Fruit fly (Drosophila melanogaster): ENCODE data around the gene CG7017.
A peak's percentile ranks its signal among the peaks of the same experiment; 100 is the strongest.

The CG7017 gene

DNA sequence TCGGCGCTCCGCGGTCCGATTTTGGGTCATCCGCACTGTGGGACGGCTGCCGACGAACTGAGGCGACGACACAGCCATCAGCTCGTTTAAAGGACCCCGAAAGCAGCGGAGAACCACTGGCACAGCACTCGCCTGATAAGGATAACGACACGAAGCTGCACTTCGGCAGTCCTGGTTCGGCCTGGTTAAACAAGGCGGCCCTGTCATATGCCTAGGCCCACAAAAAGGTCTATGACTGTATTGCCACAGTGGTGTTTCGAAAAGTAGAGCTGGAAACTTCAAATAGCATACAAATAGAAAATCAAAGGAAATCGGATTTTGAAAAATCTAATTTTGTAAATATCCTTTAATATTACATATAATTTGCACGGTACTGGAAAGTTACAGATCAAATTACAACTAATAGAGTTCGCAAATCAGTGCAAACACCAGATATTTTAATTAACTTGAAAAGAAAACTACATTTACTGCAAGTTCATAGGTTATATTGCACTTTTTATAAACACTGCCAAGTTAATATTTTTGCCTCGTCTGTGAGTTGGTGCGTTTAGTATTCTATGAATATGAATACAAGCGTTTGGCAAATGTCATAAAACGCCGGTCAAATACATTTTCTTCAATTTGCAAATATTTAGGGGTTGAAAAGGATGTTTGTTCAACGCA lies 26.6 kb downstream of the CG7017 start (continued):
- TF ChIP-seq CG13296 (GFP tag; optimal IDR thresholded peaks at IDR 0.05), result peak; percentile 45
- peak; percentile 63 for TF ChIP-seq Dip3 (GFP tag; optimal IDR thresholded peaks at IDR 0.05)
- peak; percentile 46 for TF ChIP-seq Adf1 (GFP tag; IDR thresholded peaks at IDR 0.05)
- no peak for TF ChIP-seq run (tag; optimal IDR thresholded peaks at IDR 0.05)
- no peak for TF ChIP-seq CG17328 (GFP tag; IDR thresholded peaks at IDR 0.05)
- TF ChIP-seq Chrac-16 (GFP tag; optimal IDR thresholded peaks at IDR 0.05), result peak; percentile 61
- TF ChIP-seq pros (GFP tag; optimal IDR thresholded peaks at IDR 0.05), result no peak
- TF ChIP-seq CG8388 (GFP tag; optimal IDR thresholded peaks at IDR 0.05), result peak; percentile 12
- peak; percentile 52 for TF ChIP-seq Meics (GFP tag; optimal IDR thresholded peaks at IDR 0.05)
- TF ChIP-seq schlank (tag; optimal IDR thresholded peaks at IDR 0.05), result peak; percentile 10
- TF ChIP-seq esg (GFP tag; conservative IDR thresholded peaks at IDR 0.05), result peak; percentile 29; the same call in 1 of the 2 replicates
- no peak for TF ChIP-seq CG18476 (GFP tag; optimal IDR thresholded peaks at IDR 0.05)
- no peak for TF ChIP-seq pan (optimal IDR thresholded peaks at IDR 0.05)
- TF ChIP-seq pan (GFP tag; optimal IDR thresholded peaks at IDR 0.05 in 1 of 2, IDR thresholded peaks at IDR 0.05 in 1 of 2), result no peak
- TF ChIP-seq CG18011 (GFP tag; optimal IDR thresholded peaks at IDR 0.05), result no peak
- no peak for TF ChIP-seq klu (GFP tag; IDR thresholded peaks at IDR 0.05)
- TF ChIP-seq CG10654 (GFP tag; optimal IDR thresholded peaks at IDR 0.05), result no peak
- no peak for TF ChIP-seq D19B (GFP tag; optimal IDR thresholded peaks at IDR 0.05)
- TF ChIP-seq CG16815 (GFP tag; optimal IDR thresholded peaks at IDR 0.05), result peak; percentile 45
- no peak; the same call in 1 of the 2 replicates for TF ChIP-seq CG14441 (GFP tag; IDR thresholded peaks at IDR 0.05)
- no peak for TF ChIP-seq CG3726 (GFP tag; IDR thresholded peaks at IDR 0.05)
- TF ChIP-seq CG12219 (GFP tag; optimal IDR thresholded peaks at IDR 0.05), result peak; percentile 39
- 0 out of 2 replicates have a peak, but pooled peaks have one; percentile 3 for TF ChIP-seq CG43689 (GFP tag; IDR thresholded peaks at IDR 0.05)
- no peak for TF ChIP-seq Dfd (GFP tag; optimal IDR thresholded peaks at IDR 0.05)
- peak; percentile 44 for TF ChIP-seq E2f2 (GFP tag; IDR thresholded peaks at IDR 0.05)
- no peak for TF ChIP-seq CG15696 (tag; optimal IDR thresholded peaks at IDR 0.05)
- peak; percentile 64 for TF ChIP-seq bcd (GFP tag; optimal IDR thresholded peaks at IDR 0.05)
- TF ChIP-seq Poxn (GFP tag; IDR thresholded peaks at IDR 0.05), result no peak
- peak; percentile 48 for TF ChIP-seq cwo (GFP tag; optimal IDR thresholded peaks at IDR 0.05)
- TF ChIP-seq CG7928 (GFP tag; optimal IDR thresholded peaks at IDR 0.05), result no peak
- no peak for TF ChIP-seq CG10431 (GFP tag; optimal IDR thresholded peaks at IDR 0.05)
- TF ChIP-seq CrebB (tag; optimal IDR thresholded peaks at IDR 0.05), result no peak
- TF ChIP-seq cas (GFP tag; IDR thresholded peaks at IDR 0.05), result no peak
- TF ChIP-seq CG15601 (tag; optimal IDR thresholded peaks at IDR 0.05), result no peak
- TF ChIP-seq lab (GFP tag; optimal IDR thresholded peaks at IDR 0.05), result peak; percentile 69
- peak; percentile 42 for TF ChIP-seq Fer3 (tag; optimal IDR thresholded peaks at IDR 0.05)
- no peak for TF ChIP-seq sc (optimal IDR thresholded peaks at IDR 0.05)
- peak; percentile 4 for TF ChIP-seq sc (GFP tag; optimal IDR thresholded peaks at IDR 0.05)
- peak; percentile 77 for TF ChIP-seq Oli (tag; optimal IDR thresholded peaks at IDR 0.05)
- TF ChIP-seq Usf (GFP tag; optimal IDR thresholded peaks at IDR 0.05), result peak; percentile 10
- no peak for TF ChIP-seq pfk (GFP tag; optimal IDR thresholded peaks at IDR 0.05)
- TF ChIP-seq Sox100B (GFP tag; optimal IDR thresholded peaks at IDR 0.05), result no peak
- no peak for TF ChIP-seq CG2129 (GFP tag; IDR thresholded peaks at IDR 0.05; ENCODE audit: partially characterized antibody)
- no peak for TF ChIP-seq zen2 (GFP tag; IDR thresholded peaks at IDR 0.05; ENCODE audit: partially characterized antibody)
- TF ChIP-seq Hr39 (optimal IDR thresholded peaks at IDR 0.05), result no peak
- TF ChIP-seq CG15514 (GFP tag; optimal IDR thresholded peaks at IDR 0.05), result peak; percentile 37
- TF ChIP-seq Hmx (GFP tag; optimal IDR thresholded peaks at IDR 0.05), result no peak
- TF ChIP-seq Ada2b (GFP tag; IDR thresholded peaks at IDR 0.05), result no peak
- TF ChIP-seq CG2875 (GFP tag; optimal IDR thresholded peaks at IDR 0.05), result peak; percentile 31
- peak; percentile 21; the same call in 1 of the 3 replicates for TF ChIP-seq HLH4C (GFP tag; IDR thresholded peaks at IDR 0.05; ENCODE audit: partially characterized antibody)

Data from whole organism, embryonic.